Worm (Caenorhabditis elegans) whole organism, L4 larva: ENCODE data around the gene tag-273.

Experiments used
- Y105C5A.15 ChIP-seq: fragments of 200-800 bp; sonication (Bioruptor generic); IDR thresholded peaks from 2 replicates; pipeline ENCODE4 v1.3.6; 2022; ENCODE audit warnings: missing genetic modification characterization, missing compliant biosample characterization
- ama-1 ChIP-seq: fragments of 150-350 bp; optimal IDR thresholded peaks from 2 replicates; lab custom pipeline; 2014; ENCODE audit warnings: inconsistent platforms, mixed read lengths
- ceh-82 ChIP-seq: sonication (generic microtip); optimal IDR thresholded peaks from 2 replicates; lab custom pipeline; 2017; ENCODE audit warnings: missing biosample characterization, missing genetic modification characterization
- dpl-1 ChIP-seq: fragments of 150-350 bp; optimal IDR thresholded peaks from 2 replicates; lab custom pipeline; 2014; ENCODE audit warnings: missing biosample characterization, missing genetic modification reagents, missing genetic modification characterization
- egl-27 ChIP-seq: sonication (generic microtip); optimal IDR thresholded peaks from 3 replicates; lab custom pipeline; 2017; ENCODE audit warnings: missing biosample characterization, missing genetic modification reagents, missing genetic modification characterization
- fos-1 ChIP-seq: fragments of 150-350 bp; optimal IDR thresholded peaks from 2 replicates; lab custom pipeline; 2014; ENCODE audit warnings: missing biosample characterization, missing genetic modification characterization
- lin-13 ChIP-seq: fragments of 150-350 bp; optimal IDR thresholded peaks from 2 replicates; lab custom pipeline; 2014; ENCODE audit warnings: missing biosample characterization, missing genetic modification reagents, missing genetic modification characterization
- lsy-2 ChIP-seq, 2 experiments: fragments of 150-350 bp in 1 of 2; sonication (generic microtip) in 1 of 2; optimal IDR thresholded peaks; 2 replicates each; lab custom pipeline; 2014 to 2017; ENCODE audit warnings: missing biosample characterization in 2 of 2, missing genetic modification characterization in 2 of 2
- mxl-2 ChIP-seq: fragments of 200-800 bp; sonication (Bioruptor generic); conservative IDR thresholded peaks from 2 replicates; pipeline ENCODE4 v1.3.6; 2022; ENCODE audit warnings: missing genetic modification reagents, missing genetic modification characterization, missing compliant biosample characterization
- nhr-77 ChIP-seq: fragments of 150-350 bp; optimal IDR thresholded peaks from 2 replicates; lab custom pipeline; 2014; ENCODE audit warnings: missing biosample characterization, missing genetic modification characterization
- set-16 ChIP-seq: fragments of 200-800 bp; sonication (Bioruptor generic); IDR thresholded peaks from 2 replicates; pipeline ENCODE4 v1.3.6; 2022; ENCODE audit warnings: missing genetic modification reagents, missing genetic modification characterization, missing compliant biosample characterization

DNA sequence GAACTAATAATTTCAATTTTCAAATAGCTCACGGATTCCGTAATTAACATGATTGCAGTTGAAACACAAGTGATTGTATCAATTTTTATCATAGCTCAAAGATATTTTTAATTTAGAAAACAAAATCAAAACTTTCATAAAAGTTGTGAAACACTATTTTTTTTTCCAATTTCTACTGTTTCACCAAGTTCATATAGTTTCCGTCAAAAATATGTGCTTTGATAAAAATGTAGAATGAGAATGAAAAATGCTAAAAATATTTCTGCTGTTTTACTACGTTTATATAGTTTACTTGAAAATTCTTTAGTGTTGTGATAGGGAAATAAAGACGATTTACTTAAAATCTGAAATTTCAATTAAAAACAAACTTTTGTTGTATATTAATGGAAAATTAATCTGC, 9.5 kb downstream of the tag-273 start:
- no peak for TF ChIP-seq egl-27
- no peak for TF ChIP-seq nhr-77 (tag; lab: Kevin White, UChicago)
- no peak for TF ChIP-seq lsy-2 (tag; optimal IDR thresholded peaks at IDR 0.05; lab: Kevin White, UChicago)
- TF ChIP-seq ama-1 = no peak
- TF ChIP-seq fos-1 = no peak
- TF ChIP-seq dpl-1 (GFP tag; lab: Kevin White, UChicago) = no peak
- TF ChIP-seq lin-13 (GFP tag; lab: Kevin White, UChicago) = no peak
- no peak for TF ChIP-seq mxl-2 (GFP tag; lab: Robert Waterston, UW)
- no peak for TF ChIP-seq ceh-82 (tag; lab: Kevin White, UChicago)
- TF ChIP-seq set-16 (GFP tag; lab: Robert Waterston, UW) = no peak
- no peak for TF ChIP-seq Y105C5A.15 (GFP tag; lab: Robert Waterston, UW)
